Worm (Caenorhabditis elegans) whole organism, L4/young adult: ENCODE results near the gene Y53F4A.2.

Experiments
- W03F9.2 ChIP-seq: fragments of 150-350 bp; optimal IDR thresholded peaks from 2 replicates; lab custom pipeline; 2014; ENCODE audit warnings: missing biosample characterization, missing genetic modification characterization
- him-1 ChIP-seq: sonication (generic microtip); optimal IDR thresholded peaks from 2 replicates; lab custom pipeline; 2016; ENCODE audit warnings: missing genotype, missing genetic modification reagents, missing genetic modification characterization, missing compliant biosample characterization

DNA sequence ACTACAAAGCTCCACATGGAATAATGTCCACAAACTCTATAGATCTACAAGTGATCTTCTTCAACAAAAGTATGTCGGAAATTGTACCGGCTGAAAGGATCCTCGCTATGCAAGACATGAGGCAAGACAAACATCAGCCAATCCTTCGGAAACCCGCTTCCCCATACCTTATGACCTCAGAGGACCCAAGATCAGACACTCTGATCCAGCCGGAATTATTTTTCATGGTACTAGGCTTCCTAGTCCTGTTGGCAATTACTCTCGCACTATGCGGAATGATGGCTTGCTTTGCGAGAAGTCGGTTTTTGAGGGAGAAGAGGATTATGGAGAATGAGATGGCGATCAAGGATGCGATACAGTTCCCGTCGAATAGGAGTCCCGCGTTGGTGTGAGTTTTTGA is 27.1 kb downstream of the Y53F4A.2 start:
- TF ChIP-seq him-1 (no peak), W03F9.2 (tag; lab: Kevin White, UChicago) (no peak)
